Worm (Caenorhabditis elegans) whole organism, L4/young adult: ENCODE measurements around the gene ZC239.15.
"Not testable (repeated sequence)": the region's sequence is repeated elsewhere in the genome, so short reads cannot be mapped to it uniquely, and the experiment has no call there.

Source experiments
- W03F9.2 ChIP-seq: fragments of 150-350 bp; optimal IDR thresholded peaks from 2 replicates; lab custom pipeline; 2014; ENCODE audit warnings: missing biosample characterization, missing genetic modification characterization
- dao-5 ChIP-seq: sonication (generic microtip); optimal IDR thresholded peaks from 2 replicates; lab custom pipeline; 2016; ENCODE audit warnings: missing genotype, missing genetic modification characterization, moderate library complexity, missing compliant biosample characterization
- him-1 ChIP-seq: sonication (generic microtip); optimal IDR thresholded peaks from 2 replicates; lab custom pipeline; 2016; ENCODE audit warnings: missing genotype, missing genetic modification reagents, missing genetic modification characterization, missing compliant biosample characterization

ce11 chrII:3177663-3178062 lies 46.9 kb downstream of the ZC239.15 start, which contains the start of gene sri-40:
- TF ChIP-seq him-1; dao-5 (tag; lab: Kevin White, UChicago); W03F9.2 (tag; lab: Kevin White, UChicago): not testable (repeated sequence)
